Worm (Caenorhabditis elegans) whole organism, young adult: ENCODE results near the gene ugt-3.

Experiments used
- F49E8.2 ChIP-seq: sonication (generic microtip); optimal IDR thresholded peaks from 3 replicates; lab custom pipeline; 2017; ENCODE audit warnings: missing genetic modification characterization, mild to moderate bottlenecking, missing compliant biosample characterization, antibody characterized with exemption, moderate library complexity; ENCODE audit not compliant: insufficient read depth
- ama-1 ChIP-seq, 3 experiments: fragments of 150-350 bp in 1 of 3; sonication (generic microtip) in 2 of 3; optimal IDR thresholded peaks; 2 replicates each; lab custom pipeline; 2014 to 2018; ENCODE audit warnings: missing biosample characterization in 2 of 3, missing genetic modification characterization in 2 of 3, missing genetic modification reagents in 2 of 3
- ceh-79 ChIP-seq: sonication (generic microtip); optimal IDR thresholded peaks from 2 replicates; lab custom pipeline; 2017; ENCODE audit warnings: mild to moderate bottlenecking, missing genetic modification characterization, missing compliant biosample characterization
- gei-17 ChIP-seq: fragments of 200-800 bp; sonication (Bioruptor generic); optimal IDR thresholded peaks from 2 replicates; lab custom pipeline; 2018; ENCODE audit warnings: mild to moderate bottlenecking, missing genetic modification characterization, missing compliant biosample characterization
- lin-40 ChIP-seq: sonication (generic microtip); optimal IDR thresholded peaks from 2 replicates; lab custom pipeline; 2016; ENCODE audit warnings: missing genetic modification characterization, mild to moderate bottlenecking, missing compliant biosample characterization, missing genotype, missing genetic modification reagents
- nfya-1 ChIP-seq: sonication (generic microtip); optimal IDR thresholded peaks from 2 replicates; lab custom pipeline; 2017; ENCODE audit warnings: antibody characterized with exemption, missing compliant biosample characterization, missing genetic modification characterization, borderline replicate concordance; ENCODE audit not compliant: insufficient read depth
- pha-4 ChIP-seq: fragments of 150-350 bp; sonication (generic microtip); optimal IDR thresholded peaks from 2 replicates; lab custom pipeline; 2014; ENCODE audit warnings: missing biosample characterization, missing genetic modification reagents, missing genetic modification characterization
- repo-1 ChIP-seq: sonication (generic microtip); optimal IDR thresholded peaks from 2 replicates; lab custom pipeline; 2017; ENCODE audit warnings: mild to moderate bottlenecking, missing genetic modification characterization, missing compliant biosample characterization
- snpc-1.3 ChIP-seq: sonication (generic microtip); optimal IDR thresholded peaks from 2 replicates; lab custom pipeline; 2017; ENCODE audit warnings: missing genetic modification characterization, mild to moderate bottlenecking, missing compliant biosample characterization, antibody characterized with exemption, moderate library complexity, missing genotype, missing genetic modification reagents; ENCODE audit not compliant: insufficient read depth
- somi-1 ChIP-seq: fragments of 200-800 bp; sonication (Bioruptor generic); optimal IDR thresholded peaks from 2 replicates; lab custom pipeline; 2018; ENCODE audit warnings: mild to moderate bottlenecking, missing genetic modification characterization, missing compliant biosample characterization
- unc-130 ChIP-seq: sonication (generic microtip); optimal IDR thresholded peaks from 2 replicates; lab custom pipeline; 2016; ENCODE audit warnings: missing genetic modification reagents, missing genetic modification characterization, missing compliant biosample characterization
- unc-62 ChIP-seq: fragments of 150-350 bp; optimal IDR thresholded peaks from 2 replicates; lab custom pipeline; 2014; ENCODE audit warnings: missing biosample characterization, missing genetic modification reagents, missing genetic modification characterization

DNA sequence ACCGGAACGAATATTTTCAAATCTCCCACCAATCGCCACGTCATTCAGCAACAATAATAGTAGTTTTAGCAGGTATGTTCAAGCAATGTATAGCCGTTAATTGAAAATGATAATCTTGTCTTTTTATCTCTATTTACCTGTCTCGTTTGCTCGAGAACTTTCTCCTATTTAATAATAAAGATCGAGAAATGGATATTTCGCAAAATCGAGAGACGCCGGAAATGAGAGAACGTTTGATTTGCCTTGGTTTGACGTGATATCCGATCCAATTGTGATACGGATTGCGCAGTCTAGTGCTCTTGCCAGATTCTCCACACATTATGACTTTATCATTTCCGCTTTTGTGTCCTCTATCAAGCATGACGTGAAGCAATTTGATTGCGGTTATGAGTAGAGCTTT lies 26.2 kb downstream of the ugt-3 start:
- no peak for TF ChIP-seq nfya-1 (tag; lab: Kevin White, UChicago)
- no peak for TF ChIP-seq lin-40 (tag; lab: Kevin White, UChicago)
- no peak for TF ChIP-seq unc-62
- TF ChIP-seq repo-1 (tag; lab: Kevin White, UChicago), result no peak
- no peak for TF ChIP-seq ama-1 (optimal IDR thresholded peaks at IDR 0.05; lab: Kevin White, UChicago)
- TF ChIP-seq ama-1 (GFP tag; optimal IDR thresholded peaks at IDR 0.05; lab: Kevin White, UChicago), result no peak
- TF ChIP-seq F49E8.2, result no peak
- TF ChIP-seq somi-1, result no peak
- TF ChIP-seq unc-130 (GFP tag; lab: Kevin White, UChicago), result no peak
- no peak for TF ChIP-seq snpc-1.3 (tag; lab: Kevin White, UChicago)
- no peak for TF ChIP-seq ceh-79 (tag; lab: Kevin White, UChicago)
- no peak for TF ChIP-seq pha-4
- TF ChIP-seq gei-17 (GFP tag; lab: Kevin White, UChicago), result no peak
